Fruit fly (Drosophila melanogaster) S2 (cell line): ENCODE measurements around the gene CG46518.
"Not testable (repeated sequence)": the region's sequence is repeated elsewhere in the genome, so short reads cannot be mapped to it uniquely, and the experiment has no call there.

Experiments used
- CG8478 ChIP-seq: fragments of >200 bp; optimal IDR thresholded peaks from 2 replicates; lab custom pipeline; 2018
- CTCF ChIP-seq, 2 experiments: fragments of >200 bp; optimal IDR thresholded peaks; 2 replicates each; lab custom pipeline; 2018

The CG46518 gene

dm6 chrX:22226273-22226672 lies at the start of gene CG46518:
CG46518 (plus strand) TSS chrX:22226573.
- TF ChIP-seq CTCF (optimal IDR thresholded peaks at IDR 0.05; lab: Kevin White, UChicago); CG8478: not testable (repeated sequence)

- TF ChIP-seq CG8478; CTCF (optimal IDR thresholded peaks at IDR 0.05; lab: Kevin White, UChicago): not testable (repeated sequence)
Observed at dm6 chrX:22177205-22177604, 49.2 kb upstream of the CG46518 start, which contains the start of gene CG46510. CG46510 (plus strand) TSS chrX:22177505.

- TF ChIP-seq CTCF (optimal IDR thresholded peaks at IDR 0.05; lab: Kevin White, UChicago); CG8478: not testable (repeated sequence)
Observed at dm6 chrX:22182193-22182592, 44.2 kb upstream of the CG46518 start, which contains the start of gene CG46511. CG46511 (plus strand) TSS chrX:22182493.

- TF ChIP-seq CG8478; CTCF (optimal IDR thresholded peaks at IDR 0.05; lab: Kevin White, UChicago): not testable (repeated sequence)
Observed at dm6 chrX:22187070-22187469, 39.3 kb upstream of the CG46518 start, which contains the start of gene CG46512. CG46512 (plus strand) TSS chrX:22187370.

dm6 chrX:22191973-22192372 lies 34.4 kb upstream of the CG46518 start, which contains the start of gene CG46513:
CG46513 (plus strand) TSS chrX:22192273.
- not testable (repeated sequence) for TF ChIP-seq CTCF (optimal IDR thresholded peaks at IDR 0.05; lab: Kevin White, UChicago); CG8478

- not testable (repeated sequence) for TF ChIP-seq CG8478; CTCF (optimal IDR thresholded peaks at IDR 0.05; lab: Kevin White, UChicago)
Observed at dm6 chrX:22196874-22197273, 29.5 kb upstream of the CG46518 start, which contains the start of gene CG46514. CG46514 (plus strand) TSS chrX:22197174.

- not testable (repeated sequence) for TF ChIP-seq CG8478; CTCF (optimal IDR thresholded peaks at IDR 0.05; lab: Kevin White, UChicago)
Observed at dm6 chrX:22201883-22202282, 24.5 kb upstream of the CG46518 start, which contains the start of gene CG46515. CG46515 (plus strand) TSS chrX:22202183.

dm6 chrX:22212028-22212427 lies 14.3 kb upstream of the CG46518 start, which contains the start of gene CG46516:
CG46516 (plus strand) TSS chrX:22212328.
- TF ChIP-seq CTCF (optimal IDR thresholded peaks at IDR 0.05; lab: Kevin White, UChicago); CG8478: not testable (repeated sequence)

dm6 chrX:22217079-22217478 lies 9.3 kb upstream of the CG46518 start, which contains the start of gene CG46517:
CG46517 (plus strand) TSS chrX:22217379.
- TF ChIP-seq CTCF (optimal IDR thresholded peaks at IDR 0.05; lab: Kevin White, UChicago); CG8478: not testable (repeated sequence)

- not testable (repeated sequence) for TF ChIP-seq CG8478; CTCF (optimal IDR thresholded peaks at IDR 0.05; lab: Kevin White, UChicago)
Observed at dm6 chrX:22231270-22231669, 4.9 kb downstream of the CG46518 start, which contains the start of gene CG46519. CG46519 (plus strand) TSS chrX:22231570.

dm6 chrX:22236265-22236664 lies 9.9 kb downstream of the CG46518 start, which contains the start of gene CG46520:
CG46520 (plus strand) TSS chrX:22236565.
- not testable (repeated sequence) for TF ChIP-seq CG8478; CTCF (optimal IDR thresholded peaks at IDR 0.05; lab: Kevin White, UChicago)

dm6 chrX:22241272-22241671 lies 14.9 kb downstream of the CG46518 start, which contains the start of gene CG46521:
CG46521 (plus strand) TSS chrX:22241572.
- TF ChIP-seq CTCF (optimal IDR thresholded peaks at IDR 0.05; lab: Kevin White, UChicago); CG8478: not testable (repeated sequence)

dm6 chrX:22246300-22246699 lies 19.9 kb downstream of the CG46518 start, which contains the start of gene CG46522:
CG46522 (plus strand) TSS chrX:22246600.
- TF ChIP-seq CG8478; CTCF (optimal IDR thresholded peaks at IDR 0.05; lab: Kevin White, UChicago): not testable (repeated sequence)

dm6 chrX:22251282-22251681 lies 24.9 kb downstream of the CG46518 start, which contains the start of gene CG41562:
CG41562 (plus strand) TSS chrX:22251582.
- not testable (repeated sequence) for TF ChIP-seq CTCF (optimal IDR thresholded peaks at IDR 0.05; lab: Kevin White, UChicago); CG8478
